Fruit fly (Drosophila melanogaster): ENCODE data around the gene CG10336.

Gene CG10336

dm6 chr2L:18665952-18666606, 23.2 kb upstream of the CG10336 start:
- peak; percentile 47 for TF ChIP-seq D1 (tag; optimal IDR thresholded peaks at IDR 0.05)
- no peak for TF ChIP-seq CG4496 (GFP tag; IDR thresholded peaks at IDR 0.05)
- TF ChIP-seq CG15710 (tag; optimal IDR thresholded peaks at IDR 0.05) = no peak

dm6 chr2L:18671146-18671545, 18.2 kb upstream of the CG10336 start, which contains the start of gene CG43338:
TSS of gene CG43338 (minus strand) at chr2L:18671246.
- TF ChIP-seq CG8159 (tag; optimal IDR thresholded peaks at IDR 0.05) (no peak), fd96Ca (GFP tag; IDR thresholded peaks at IDR 0.05) (no peak), CG8301 (tag; optimal IDR thresholded peaks at IDR 0.05) (no peak), CG4496 (GFP tag; IDR thresholded peaks at IDR 0.05) (no peak), CG12605 (GFP tag; IDR thresholded peaks at IDR 0.05) (no peak), Snoo (tag; optimal IDR thresholded peaks at IDR 0.05) (no peak), CG17806 (tag; optimal IDR thresholded peaks at IDR 0.05) (no peak), Pif1B (GFP tag; optimal IDR thresholded peaks at IDR 0.05) (no peak), Pif1A (GFP tag; optimal IDR thresholded peaks at IDR 0.05) (no peak), CG32121 (GFP tag; IDR thresholded peaks at IDR 0.05) (no peak), CG14655 (GFP tag; optimal IDR thresholded peaks at IDR 0.05) (no peak), Ets98B (GFP tag; IDR thresholded peaks at IDR 0.05) (no peak), CG34367 (tag; optimal IDR thresholded peaks at IDR 0.05) (no peak), CG9948 (tag; optimal IDR thresholded peaks at IDR 0.05) (no peak), rn (GFP tag; IDR thresholded peaks at IDR 0.05) (no peak), EcR (GFP tag; optimal IDR thresholded peaks at IDR 0.05) (no peak), D1 (tag; optimal IDR thresholded peaks at IDR 0.05) (no peak), CG15710 (tag; optimal IDR thresholded peaks at IDR 0.05) (no peak), gl (tag; optimal IDR thresholded peaks at IDR 0.05) (no peak)

- TF ChIP-seq CG10348 (GFP tag; IDR thresholded peaks at IDR 0.05) (no peak), Pif1A (GFP tag; optimal IDR thresholded peaks at IDR 0.05) (no peak), CG32121 (GFP tag; IDR thresholded peaks at IDR 0.05) (no peak), D1 (tag; optimal IDR thresholded peaks at IDR 0.05) (no peak), CG13204 (GFP tag; optimal IDR thresholded peaks at IDR 0.05) (no peak), Snoo (tag; optimal IDR thresholded peaks at IDR 0.05) (no peak), Ets98B (GFP tag; IDR thresholded peaks at IDR 0.05) (no peak), fd96Ca (GFP tag; IDR thresholded peaks at IDR 0.05) (no peak), CG14655 (GFP tag; optimal IDR thresholded peaks at IDR 0.05) (no peak), CG9948 (tag; optimal IDR thresholded peaks at IDR 0.05) (no peak), CG15710 (tag; optimal IDR thresholded peaks at IDR 0.05) (no peak), Pif1B (GFP tag; optimal IDR thresholded peaks at IDR 0.05) (no peak), gl (tag; optimal IDR thresholded peaks at IDR 0.05) (no peak), CG12605 (GFP tag; IDR thresholded peaks at IDR 0.05) (no peak), EcR (GFP tag; optimal IDR thresholded peaks at IDR 0.05) (no peak), CG8159 (tag; optimal IDR thresholded peaks at IDR 0.05) (no peak), CG4496 (GFP tag; IDR thresholded peaks at IDR 0.05) (no peak), rn (GFP tag; IDR thresholded peaks at IDR 0.05) (no peak)
Observed at dm6 chr2L:18673185-18673584, 16.1 kb upstream of the CG10336 start, which contains the start of gene CG43339. TSS of gene CG43339 (minus strand) at chr2L:18673285.

- no peak for TF ChIP-seq CG8301 (tag; optimal IDR thresholded peaks at IDR 0.05)
- TF ChIP-seq CG17806 (tag; optimal IDR thresholded peaks at IDR 0.05) = no peak
- TF ChIP-seq CG13204 (GFP tag; optimal IDR thresholded peaks at IDR 0.05) = no peak
- no peak for TF ChIP-seq CG32121 (GFP tag; IDR thresholded peaks at IDR 0.05)
- no peak for TF ChIP-seq CG10348 (GFP tag; IDR thresholded peaks at IDR 0.05)
- no peak for TF ChIP-seq EcR (GFP tag; optimal IDR thresholded peaks at IDR 0.05)
- TF ChIP-seq Snoo (tag; optimal IDR thresholded peaks at IDR 0.05) = no peak
Observed at dm6 chr2L:18674994-18675393, 14.3 kb upstream of the CG10336 start, which contains the start of gene Mst36Fb. TSS of gene Mst36Fb (minus strand) at chr2L:18675094.

DNA sequence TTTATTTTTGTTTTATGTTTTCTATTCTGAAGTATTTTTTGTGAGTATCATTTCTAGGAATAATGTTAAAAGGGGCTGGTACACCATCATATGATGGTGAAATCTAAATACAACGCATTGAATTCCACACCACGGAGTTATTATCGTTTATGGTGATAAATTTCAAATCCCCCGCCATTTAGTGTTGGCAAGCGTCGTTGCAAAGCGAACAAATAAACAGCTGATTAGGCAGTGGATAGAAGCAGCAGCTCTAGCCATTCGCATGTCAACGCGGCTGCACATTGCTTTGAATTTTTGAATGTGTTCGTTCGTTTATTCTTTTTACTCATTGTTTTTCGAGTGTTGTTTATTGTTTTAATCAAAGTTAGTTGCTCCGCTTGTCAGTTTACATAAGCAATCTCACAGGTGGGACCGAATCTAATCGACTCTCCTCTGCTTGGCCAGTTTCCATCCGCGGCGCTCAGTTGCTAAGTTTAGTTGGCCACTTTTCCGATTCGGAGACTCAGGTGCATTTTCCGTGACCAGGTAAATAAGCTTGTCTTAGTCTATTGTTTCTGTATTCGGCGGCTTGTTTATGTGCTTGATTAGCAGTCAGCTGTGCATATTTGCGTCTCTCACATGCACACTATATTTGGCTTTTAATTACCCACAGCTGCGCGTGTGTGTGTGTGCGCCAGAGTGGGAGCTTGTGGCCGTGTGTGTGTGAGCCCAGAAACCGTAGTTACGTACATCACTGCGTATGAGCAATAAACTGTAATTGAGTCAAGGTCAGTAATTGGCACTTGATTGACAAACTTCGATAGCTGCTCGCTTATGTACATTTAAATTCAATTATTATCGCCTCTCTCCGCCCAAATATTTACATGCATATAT, 12.1 kb upstream of the CG10336 start, which contains the start of the genes Mst36Fa and CG31751:
Mst36Fa (minus strand) TSS at position 51 of the 873 bp plus-strand sequence.
CG31751 (plus strand) TSS at position 274 of the 873 bp plus-strand sequence.
- TF ChIP-seq CG10348 (GFP tag; IDR thresholded peaks at IDR 0.05) = 0 out of 2 replicates have a peak, but pooled peaks have one; percentile 6
- TF ChIP-seq CG12605 (GFP tag; IDR thresholded peaks at IDR 0.05) = no peak
- TF ChIP-seq CG4496 (GFP tag; IDR thresholded peaks at IDR 0.05) = peak; percentile 46; the same call in 1 of the 3 replicates
- TF ChIP-seq Ets98B (GFP tag; IDR thresholded peaks at IDR 0.05) = 0 out of 2 replicates have a peak, but pooled peaks have one; percentile 23
- TF ChIP-seq CG15710 (tag; optimal IDR thresholded peaks at IDR 0.05) = no peak
